Worm (Caenorhabditis elegans) whole organism, L4/young adult: ENCODE results near the gene fbxb-107.

Experiments
- W03F9.2 ChIP-seq: fragments of 150-350 bp; optimal IDR thresholded peaks from 2 replicates; lab custom pipeline; 2014; ENCODE audit warnings: missing biosample characterization, missing genetic modification characterization
- dao-5 ChIP-seq: sonication (generic microtip); optimal IDR thresholded peaks from 2 replicates; lab custom pipeline; 2016; ENCODE audit warnings: missing genotype, missing genetic modification characterization, moderate library complexity, missing compliant biosample characterization
- him-1 ChIP-seq: sonication (generic microtip); optimal IDR thresholded peaks from 2 replicates; lab custom pipeline; 2016; ENCODE audit warnings: missing genotype, missing genetic modification reagents, missing genetic modification characterization, missing compliant biosample characterization

DNA sequence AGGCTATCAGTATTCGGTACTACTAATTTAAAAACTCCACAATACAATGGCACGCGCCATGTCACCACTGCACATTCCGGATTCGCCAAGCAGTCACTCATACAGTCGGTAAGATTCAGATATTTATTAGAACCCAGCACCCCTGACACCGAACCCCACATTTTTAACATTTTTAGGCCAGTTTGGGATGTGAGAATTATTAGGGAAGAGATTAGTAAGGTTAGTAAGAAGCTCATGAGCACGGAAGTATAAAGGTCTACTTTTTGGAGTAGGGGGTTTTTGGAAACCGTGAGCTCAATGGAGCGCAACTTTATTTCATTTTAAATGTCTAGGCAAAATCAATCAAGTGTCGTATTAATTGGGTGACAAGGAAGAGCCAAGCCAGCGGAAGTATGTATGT lies 618 bp upstream of the fbxb-107 start, which contains the start of gene F29A7.8:
- TF ChIP-seq dao-5 (tag; lab: Kevin White, UChicago) (no peak), him-1 (tag; lab: Kevin White, UChicago) (no peak), W03F9.2 (tag; lab: Kevin White, UChicago) (no peak)
